Worm (Caenorhabditis elegans) whole organism, L4/young adult: ENCODE data around the gene gst-24.

Experiments used
- W03F9.2 ChIP-seq: fragments of 150-350 bp; optimal IDR thresholded peaks from 2 replicates; lab custom pipeline; 2014; ENCODE audit warnings: missing biosample characterization, missing genetic modification characterization
- dao-5 ChIP-seq: sonication (generic microtip); optimal IDR thresholded peaks from 2 replicates; lab custom pipeline; 2016; ENCODE audit warnings: missing genotype, missing genetic modification characterization, moderate library complexity, missing compliant biosample characterization
- him-1 ChIP-seq: sonication (generic microtip); optimal IDR thresholded peaks from 2 replicates; lab custom pipeline; 2016; ENCODE audit warnings: missing genotype, missing genetic modification reagents, missing genetic modification characterization, missing compliant biosample characterization

DNA sequence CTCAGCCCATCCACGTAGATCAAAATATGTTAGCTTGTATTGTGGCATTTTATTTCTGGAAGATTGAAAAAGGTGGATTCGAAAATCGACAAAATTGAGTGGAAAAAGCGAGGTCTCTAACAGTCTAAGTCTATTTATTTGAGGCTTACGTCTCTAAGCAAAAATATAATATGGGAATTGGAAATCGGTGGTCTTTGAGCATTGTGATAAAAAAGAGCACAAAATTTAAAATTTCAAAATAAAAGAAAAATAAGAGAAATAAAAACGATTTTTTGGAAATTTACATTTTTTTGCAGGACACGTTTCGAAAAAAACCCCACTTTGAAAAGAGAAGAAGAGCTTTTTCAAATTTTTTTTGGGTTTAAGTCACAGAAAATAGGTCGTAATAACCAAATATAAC lies 1.9 kb upstream of the gst-24 start, which contains the start of gene gst-15:
- TF ChIP-seq him-1 (tag; lab: Kevin White, UChicago) (no peak), W03F9.2 (tag; lab: Kevin White, UChicago) (no peak), dao-5 (tag; lab: Kevin White, UChicago) (no peak)
